Worm (Caenorhabditis elegans) whole organism, L4 larva: Measurements from ENCODE around the gene srd-26.

Source experiments
- D1046.2 ChIP-seq: fragments of 200-800 bp; sonication (Bioruptor generic); IDR thresholded peaks from 2 replicates; pipeline ENCODE4 v1.3.6; 2022; ENCODE audit warnings: missing genetic modification characterization, missing compliant biosample characterization
- F10B5.3 ChIP-seq: sonication (generic microtip); optimal IDR thresholded peaks from 2 replicates; lab custom pipeline; 2016; ENCODE audit warnings: mild to moderate bottlenecking, missing genetic modification characterization, missing compliant biosample characterization
- F37D6.2 ChIP-seq: sonication (generic microtip); optimal IDR thresholded peaks from 2 replicates; lab custom pipeline; 2016; ENCODE audit warnings: mild to moderate bottlenecking, missing genetic modification characterization, missing compliant biosample characterization
- F49E8.2 ChIP-seq: sonication (generic microtip); optimal IDR thresholded peaks from 2 replicates; lab custom pipeline; 2016; ENCODE audit warnings: missing compliant biosample characterization, mild to moderate bottlenecking, missing genetic modification characterization, borderline replicate concordance
- T20F7.1 ChIP-seq: fragments of 200-800 bp; sonication (Bioruptor generic); optimal IDR thresholded peaks from 2 replicates; lab custom pipeline; 2018; ENCODE audit warnings: mild to moderate bottlenecking, missing genetic modification characterization, missing compliant biosample characterization
- T26A8.4 ChIP-seq: fragments of 200-800 bp; sonication (Bioruptor generic); IDR thresholded peaks from 2 replicates; pipeline ENCODE4 v1.3.6; 2022; ENCODE audit warnings: missing genetic modification characterization, missing compliant biosample characterization
- Y105C5A.15 ChIP-seq: fragments of 200-800 bp; sonication (Bioruptor generic); IDR thresholded peaks from 2 replicates; pipeline ENCODE4 v1.3.6; 2022; ENCODE audit warnings: missing genetic modification characterization, missing compliant biosample characterization
- aha-1 ChIP-seq: fragments of 150-350 bp; peaks from one replicate; lab custom pipeline; 2014; ENCODE audit warnings: missing biosample characterization, missing genetic modification characterization
- aly-2 ChIP-seq: sonication (generic microtip); optimal IDR thresholded peaks from 2 replicates; lab custom pipeline; 2018; ENCODE audit warnings: missing biosample characterization, missing genetic modification characterization
- ama-1 ChIP-seq: fragments of 150-350 bp; optimal IDR thresholded peaks from 2 replicates; lab custom pipeline; 2014; ENCODE audit warnings: inconsistent platforms, mixed read lengths
- ceh-28 ChIP-seq: fragments of 150-350 bp; optimal IDR thresholded peaks from 2 replicates; lab custom pipeline; 2014; ENCODE audit warnings: missing biosample characterization, missing genetic modification reagents, missing genetic modification characterization
- ces-1 ChIP-seq: fragments of 150-350 bp; sonication (generic microtip); optimal IDR thresholded peaks from 4 replicates; lab custom pipeline; 2014; ENCODE audit warnings: missing biosample characterization, missing genetic modification reagents, missing genetic modification characterization
- daf-16 ChIP-seq, 3 experiments: sonication (generic microtip); optimal IDR thresholded peaks; 2 replicates each; lab custom pipeline; 2016 to 2017; ENCODE audit warnings: missing genetic modification characterization in 3 of 3, missing genetic modification reagents in 3 of 3, mild to moderate bottlenecking in 2 of 3, missing compliant biosample characterization in 2 of 3, missing biosample characterization in 1 of 3, moderate library complexity in 1 of 3
- daf-19 ChIP-seq: fragments of 200-800 bp; sonication (Bioruptor generic); conservative IDR thresholded peaks from 2 replicates; pipeline ENCODE4 v1.3.6; 2022; ENCODE audit warnings: missing genetic modification characterization, missing compliant biosample characterization
- dmd-8 ChIP-seq: fragments of 200-800 bp; sonication (Bioruptor generic); IDR thresholded peaks from 2 replicates; pipeline ENCODE4 v1.3.6; 2022; ENCODE audit warnings: missing genetic modification characterization, missing compliant biosample characterization
- dmd-9 ChIP-seq: fragments of 200-800 bp; sonication (Bioruptor generic); IDR thresholded peaks from 2 replicates; pipeline ENCODE4 v1.3.6; 2022; ENCODE audit warnings: missing genetic modification reagents, missing genetic modification characterization, missing compliant biosample characterization
- dpl-1 ChIP-seq: fragments of 150-350 bp; optimal IDR thresholded peaks from 2 replicates; lab custom pipeline; 2014; ENCODE audit warnings: missing biosample characterization, missing genetic modification reagents, missing genetic modification characterization
- egl-43 ChIP-seq: fragments of 200-800 bp; sonication (Bioruptor generic); IDR thresholded peaks from 2 replicates; pipeline ENCODE4 v1.3.6; 2022; ENCODE audit warnings: missing genetic modification reagents, missing genetic modification characterization, missing compliant biosample characterization
- fkh-10 ChIP-seq: fragments of 150-350 bp; optimal IDR thresholded peaks from 2 replicates; lab custom pipeline; 2014; ENCODE audit warnings: missing biosample characterization, missing genetic modification reagents, missing genetic modification characterization
- hlh-11 ChIP-seq: fragments of 200-800 bp; sonication (Bioruptor generic); optimal IDR thresholded peaks from 2 replicates; lab custom pipeline; 2018; ENCODE audit warnings: mild to moderate bottlenecking, missing genetic modification characterization, missing compliant biosample characterization
- hmg-1.1 ChIP-seq: fragments of 200-800 bp; sonication (Bioruptor generic); IDR thresholded peaks from 2 replicates; pipeline ENCODE4 v1.3.6; 2022; ENCODE audit warnings: missing genetic modification reagents, missing genetic modification characterization, missing compliant biosample characterization
- lin-39 ChIP-seq: fragments of 150-350 bp; optimal IDR thresholded peaks from 2 replicates; lab custom pipeline; 2014; ENCODE audit warnings: missing biosample characterization, missing genetic modification reagents, missing genetic modification characterization
- mdt-29 ChIP-seq: fragments of 200-800 bp; sonication (Bioruptor generic); IDR thresholded peaks from 2 replicates; pipeline ENCODE4 v1.3.6; 2022; ENCODE audit warnings: missing genetic modification reagents, missing genetic modification characterization, missing compliant biosample characterization
- nhr-25 ChIP-seq: sonication (generic microtip); optimal IDR thresholded peaks from 2 replicates; lab custom pipeline; 2017; ENCODE audit warnings: missing genetic modification characterization, mild to moderate bottlenecking, missing compliant biosample characterization, antibody characterized with exemption, moderate library complexity, borderline replicate concordance; ENCODE audit not compliant: insufficient read depth
- nhr-28 ChIP-seq: fragments of 150-350 bp; optimal IDR thresholded peaks from 2 replicates; lab custom pipeline; 2014; ENCODE audit warnings: missing biosample characterization, missing genetic modification characterization
- nhr-41 ChIP-seq: fragments of 200-800 bp; sonication (Bioruptor generic); IDR thresholded peaks from 2 replicates; pipeline ENCODE4 v1.3.6; 2022; ENCODE audit warnings: missing genetic modification reagents, missing genetic modification characterization, missing compliant biosample characterization
- nhr-42 ChIP-seq: fragments of 200-800 bp; sonication (Bioruptor generic); IDR thresholded peaks from 2 replicates; pipeline ENCODE4 v1.3.6; 2022; ENCODE audit warnings: missing genetic modification characterization, missing compliant biosample characterization
- pqm-1 ChIP-seq: sonication (generic microtip); optimal IDR thresholded peaks from 2 replicates; lab custom pipeline; 2017; ENCODE audit warnings: missing biosample characterization, missing genetic modification characterization
- rbr-2 ChIP-seq: sonication (generic microtip); optimal IDR thresholded peaks from 2 replicates; lab custom pipeline; 2016; ENCODE audit warnings: missing genotype, missing genetic modification characterization, missing compliant biosample characterization
- saeg-2 ChIP-seq: fragments of 200-800 bp; sonication (Bioruptor generic); IDR thresholded peaks from 2 replicates; pipeline ENCODE4 v1.3.6; 2022; ENCODE audit warnings: missing genetic modification reagents, missing genetic modification characterization, missing compliant biosample characterization
- set-16 ChIP-seq: fragments of 200-800 bp; sonication (Bioruptor generic); IDR thresholded peaks from 2 replicates; pipeline ENCODE4 v1.3.6; 2022; ENCODE audit warnings: missing genetic modification reagents, missing genetic modification characterization, missing compliant biosample characterization
- snpc-4 ChIP-seq: fragments of 150-350 bp; optimal IDR thresholded peaks from 2 replicates; lab custom pipeline; 2014; ENCODE audit warnings: missing biosample characterization, missing genetic modification characterization
- spr-3 ChIP-seq: fragments of 200-800 bp; sonication (Bioruptor generic); optimal IDR thresholded peaks from 2 replicates; lab custom pipeline; 2018; ENCODE audit warnings: mild to moderate bottlenecking, missing genetic modification characterization, missing compliant biosample characterization
- tag-97 ChIP-seq: fragments of 200-800 bp; sonication (Bioruptor generic); IDR thresholded peaks from 2 replicates; pipeline ENCODE4 v1.3.6; 2022; ENCODE audit warnings: missing genetic modification characterization, missing compliant biosample characterization
- unc-130 ChIP-seq: sonication (generic microtip); optimal IDR thresholded peaks from 2 replicates; lab custom pipeline; 2016; ENCODE audit warnings: missing genetic modification reagents, missing genetic modification characterization, missing compliant biosample characterization
- unc-62 ChIP-seq, 3 experiments: fragments of 150-350 bp in 1 of 3; sonication (generic microtip); optimal IDR thresholded peaks in 2 of 3; peaks in 1 of 3; 1 replicate in 1 of 3; 2 replicates in 2 of 3; lab custom pipeline; 2014 to 2017; ENCODE audit warnings: missing biosample characterization in 3 of 3, missing genetic modification characterization in 3 of 3, missing genetic modification reagents in 3 of 3, missing genotype in 1 of 3
- zag-1 ChIP-seq: fragments of 150-350 bp; optimal IDR thresholded peaks from 2 replicates; lab custom pipeline; 2014; ENCODE audit warnings: missing biosample characterization, missing genetic modification characterization
- ztf-7 ChIP-seq: fragments of 150-350 bp; optimal IDR thresholded peaks from 2 replicates; lab custom pipeline; 2014; ENCODE audit warnings: missing biosample characterization, missing genetic modification characterization

Gene srd-26

DNA sequence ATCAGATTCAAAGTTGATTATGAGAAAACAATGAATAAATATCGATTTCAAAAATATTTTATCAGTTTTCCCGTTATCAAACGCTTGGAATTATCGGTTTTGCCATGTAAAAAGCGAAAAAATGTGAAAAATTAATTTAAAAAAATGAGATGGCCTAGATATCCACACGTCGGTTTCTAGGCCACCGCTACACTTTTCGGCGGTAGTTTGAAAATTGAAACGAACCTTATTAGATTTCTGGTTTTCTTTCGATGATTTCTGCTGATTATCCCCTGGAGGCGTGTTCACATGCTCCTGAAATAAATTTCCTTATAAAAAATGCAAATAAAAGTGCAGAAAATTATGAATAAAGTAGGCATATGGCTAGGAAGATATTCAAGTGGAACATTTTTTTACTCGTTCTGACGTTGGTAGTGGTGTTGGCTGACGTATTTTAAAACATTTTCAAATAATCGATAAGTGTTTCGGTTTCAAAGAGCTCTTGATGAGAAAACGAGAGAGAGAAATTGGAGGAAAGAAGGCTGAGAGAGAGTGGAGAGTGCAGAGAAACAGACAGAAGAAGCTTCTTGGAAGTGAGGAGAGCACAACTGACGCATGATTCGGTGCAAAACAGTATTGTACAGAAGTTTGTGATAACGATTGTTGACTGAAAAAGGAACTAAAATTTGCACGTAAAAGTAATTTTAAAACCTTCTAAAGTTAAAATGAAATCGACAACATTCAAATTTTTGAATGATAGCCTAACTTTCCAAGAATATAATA is 29.6 kb downstream of the srd-26 start (continued):
- TF ChIP-seq F49E8.2 (tag; lab: Kevin White, UChicago) (no peak), ces-1 (GFP tag; lab: Kevin White, UChicago) (no peak), fkh-10 (GFP tag; lab: Kevin White, UChicago) (no peak), aly-2 (no peak), ama-1 (lab: Kevin White, UChicago) (no peak), ceh-28 (peak; percentile 2), set-16 (GFP tag; lab: Robert Waterston, UW) (no peak), hlh-11 (peak; percentile 5), F10B5.3 (no peak), nhr-25 (tag; lab: Kevin White, UChicago) (no peak), rbr-2 (tag; lab: Kevin White, UChicago) (no peak), egl-43 (GFP tag; lab: Robert Waterston, UW) (no peak), nhr-28 (tag; lab: Kevin White, UChicago) (peak; percentile 29), D1046.2 (GFP tag; lab: Robert Waterston, UW) (no peak), snpc-4 (tag; lab: Kevin White, UChicago) (no peak), dpl-1 (GFP tag; lab: Kevin White, UChicago) (peak; percentile 14), nhr-41 (GFP tag; lab: Robert Waterston, UW) (no peak), saeg-2 (GFP tag; lab: Robert Waterston, UW) (no peak), nhr-42 (GFP tag; lab: Robert Waterston, UW) (no peak), Y105C5A.15 (GFP tag; lab: Robert Waterston, UW) (no peak), zag-1 (tag; lab: Kevin White, UChicago) (no peak), ztf-7 (no peak), pqm-1 (tag; lab: Kevin White, UChicago) (no peak), dmd-8 (GFP tag; lab: Robert Waterston, UW) (no peak), T26A8.4 (GFP tag; lab: Robert Waterston, UW) (no peak), lin-39 (tag; lab: Kevin White, UChicago) (no peak), spr-3 (no peak), daf-16 (GFP tag; optimal IDR thresholded peaks at IDR 0.05; lab: Kevin White, UChicago) (no peak), daf-16 (tag; optimal IDR thresholded peaks at IDR 0.05; lab: Kevin White, UChicago) (peak; percentile 60), daf-19 (no peak), aha-1 (tag; lab: Kevin White, UChicago) (no peak), hmg-1.1 (GFP tag; lab: Robert Waterston, UW) (no peak), dmd-9 (GFP tag; lab: Robert Waterston, UW) (no peak)
- TF ChIP-seq, all 104 proteins: peak for 7

DNA sequence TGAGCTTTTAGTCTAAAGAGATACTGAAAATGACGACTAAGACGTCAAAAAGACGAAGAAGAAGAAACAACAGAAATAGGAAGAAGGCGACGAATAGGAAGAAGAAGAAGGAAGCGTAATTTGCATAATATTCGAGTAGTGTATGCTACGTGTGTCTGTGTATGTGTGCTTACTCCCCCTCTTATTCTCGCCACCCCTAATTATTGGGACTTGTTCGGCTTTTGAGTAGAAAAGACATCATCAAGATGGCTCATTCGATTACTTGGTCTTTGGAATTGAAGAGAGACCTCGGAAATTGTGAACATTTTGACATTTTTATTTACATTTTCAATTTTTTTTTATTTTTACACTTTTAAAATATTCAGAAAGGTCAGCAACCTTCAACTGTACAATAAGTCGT is 32.6 kb downstream of the srd-26 start:
- TF ChIP-seq tag-97 (GFP tag; lab: Robert Waterston, UW) (no peak), mdt-29 (GFP tag; lab: Robert Waterston, UW) (no peak), nhr-28 (tag; lab: Kevin White, UChicago) (no peak), D1046.2 (GFP tag; lab: Robert Waterston, UW) (no peak), unc-130 (GFP tag; lab: Kevin White, UChicago) (no peak), F37D6.2 (tag; lab: Kevin White, UChicago) (no peak), unc-62 (GFP tag; optimal IDR thresholded peaks at IDR 0.05 in 1 of 2; lab: Kevin White, UChicago) (peak in 1 of 2 experiments; percentile 57), unc-62 (tag; optimal IDR thresholded peaks at IDR 0.05; lab: Kevin White, UChicago) (no peak), T20F7.1 (GFP tag; lab: Kevin White, UChicago) (no peak)
